Worm (Caenorhabditis elegans): ENCODE data around the gene ZK688.5.

DNA sequence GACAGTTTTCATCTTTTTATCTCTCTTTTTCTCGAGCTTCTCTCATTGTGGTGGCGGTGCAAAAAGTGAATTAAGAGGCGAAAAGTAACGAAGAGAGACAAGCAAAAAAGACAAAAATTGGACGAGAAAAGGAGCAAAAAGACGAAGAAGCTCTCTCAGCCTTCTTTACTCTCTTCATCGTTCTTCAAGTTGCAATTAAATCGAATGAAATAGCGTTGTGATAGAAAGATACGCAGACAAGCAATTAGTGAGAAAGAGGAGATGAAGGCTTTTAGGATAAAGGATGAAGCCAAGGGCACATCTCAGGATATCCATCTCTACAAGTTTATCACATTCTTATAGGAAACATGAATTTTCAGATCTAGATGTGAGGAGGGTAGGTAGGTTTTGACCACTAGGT is 43.2 kb downstream of the ZK688.5 start:
- TF ChIP-seq bed-1 (GFP tag; IDR thresholded peaks at IDR 0.05) (no peak), chd-7 (tag; optimal IDR thresholded peaks at IDR 0.05) (no peak), zim-3 (tag; optimal IDR thresholded peaks at IDR 0.05) (no peak), snpc-1.1 (tag; optimal IDR thresholded peaks at IDR 0.05; ENCODE audit: insufficient read depth) (no peak), T07F8.4 (tag; optimal IDR thresholded peaks at IDR 0.05) (no peak), Y67H2A.10 (GFP tag; conservative IDR thresholded peaks at IDR 0.05) (no peak), unc-62 (GFP tag; optimal IDR thresholded peaks at IDR 0.05) (no peak), hmg-20 (GFP tag; IDR thresholded peaks at IDR 0.05) (no peak), dpl-1 (GFP tag; optimal IDR thresholded peaks at IDR 0.05) (no peak)

All from whole organism, young adult.